Worm (Caenorhabditis elegans) whole organism, early embryonic: ENCODE measurements around the gene lap-1.

Experiments
- B0310.2 ChIP-seq: sonication (generic microtip); optimal IDR thresholded peaks from 2 replicates; lab custom pipeline; 2016; ENCODE audit warnings: mild to moderate bottlenecking, missing genetic modification characterization, missing compliant biosample characterization
- F13C5.2 ChIP-seq: sonication (generic microtip); optimal IDR thresholded peaks from 2 replicates; lab custom pipeline; 2017; ENCODE audit warnings: mild to moderate bottlenecking, missing genetic modification characterization, inconsistent platforms, missing compliant biosample characterization
- aly-1 ChIP-seq: sonication (generic microtip); optimal IDR thresholded peaks from 2 replicates; lab custom pipeline; 2016; ENCODE audit warnings: missing genetic modification characterization, missing compliant biosample characterization
- ama-1 ChIP-seq: fragments of 150-350 bp; optimal IDR thresholded peaks from 2 replicates; lab custom pipeline; 2014
- flt-1 ChIP-seq: fragments of 200-800 bp; sonication (Bioruptor generic); IDR thresholded peaks from 2 replicates; pipeline ENCODE4 v1.3.6; 2022; ENCODE audit warnings: missing genetic modification characterization, missing compliant biosample characterization
- hnd-1 ChIP-seq: sonication (generic microtip); optimal IDR thresholded peaks from 2 replicates; lab custom pipeline; 2016; ENCODE audit warnings: missing genetic modification characterization, missing compliant biosample characterization
- pes-1 ChIP-seq: fragments of 200-800 bp; sonication (Bioruptor generic); IDR thresholded peaks from 2 replicates; pipeline ENCODE4 v1.3.6; 2022; ENCODE audit warnings: missing genetic modification reagents, missing genetic modification characterization, missing compliant biosample characterization
- scrt-1 ChIP-seq: fragments of 200-800 bp; sonication (Bioruptor generic); IDR thresholded peaks from 2 replicates; pipeline ENCODE4 v1.3.6; 2022; ENCODE audit warnings: missing genetic modification characterization, missing compliant biosample characterization
- sea-1 ChIP-seq: fragments of 200-800 bp; sonication (Bioruptor generic); conservative IDR thresholded peaks from 2 replicates; pipeline ENCODE4 v1.3.6; 2022; ENCODE audit warnings: missing genetic modification characterization, missing compliant biosample characterization
- tbx-11 ChIP-seq: fragments of 200-800 bp; sonication (Bioruptor generic); IDR thresholded peaks from 2 replicates; pipeline ENCODE4 v1.3.6; 2022; ENCODE audit warnings: missing genetic modification characterization, missing compliant biosample characterization
- tbx-37 ChIP-seq: fragments of 200-800 bp; sonication (Bioruptor generic); conservative IDR thresholded peaks from 2 replicates; pipeline ENCODE4 v1.3.6; 2022; ENCODE audit warnings: missing genetic modification reagents, missing genetic modification characterization, missing compliant biosample characterization
- tra-4 ChIP-seq: sonication (generic microtip); optimal IDR thresholded peaks from 2 replicates; lab custom pipeline; 2017; ENCODE audit warnings: missing genetic modification characterization, missing compliant biosample characterization

ce11 chrIII:8410747-8411146 lies 9.0 kb upstream of the lap-1 start:
- no peak for TF ChIP-seq pes-1 (GFP tag; lab: Robert Waterston, UW)
- TF ChIP-seq aly-1 (tag; lab: Kevin White, UChicago), result no peak
- no peak for TF ChIP-seq tbx-11 (GFP tag; lab: Robert Waterston, UW)
- TF ChIP-seq ama-1 (lab: Kevin White, UChicago), result no peak
- TF ChIP-seq hnd-1 (tag; lab: Kevin White, UChicago), result no peak
- TF ChIP-seq tra-4 (tag; lab: Kevin White, UChicago), result no peak
- TF ChIP-seq flt-1 (GFP tag; lab: Robert Waterston, UW), result no peak
- no peak for TF ChIP-seq scrt-1 (GFP tag; lab: Robert Waterston, UW)
- TF ChIP-seq tbx-37 (GFP tag; lab: Robert Waterston, UW), result no peak
- TF ChIP-seq F13C5.2 (tag; lab: Kevin White, UChicago), result no peak
- TF ChIP-seq B0310.2 (tag; lab: Kevin White, UChicago), result no peak
- TF ChIP-seq sea-1 (GFP tag; lab: Robert Waterston, UW), result no peak
